Worm (Caenorhabditis elegans) whole organism, L1 larva: ENCODE data around the gene mcp-1.

ENCODE experiments used
- aly-2 ChIP-seq: fragments of 150-350 bp; optimal IDR thresholded peaks from 2 replicates; lab custom pipeline; 2014; ENCODE audit warnings: missing biosample characterization, missing genetic modification characterization
- blmp-1 ChIP-seq: fragments of 150-350 bp; optimal IDR thresholded peaks from 2 replicates; lab custom pipeline; 2014; ENCODE audit warnings: missing biosample characterization, missing genetic modification characterization
- lin-35 ChIP-seq, 2 experiments: fragments of 150-350 bp; optimal IDR thresholded peaks; 2 replicates each; lab custom pipeline; 2014; ENCODE audit warnings: missing biosample characterization in 2 of 2, missing genetic modification characterization in 2 of 2, missing genetic modification reagents in 2 of 2
- nhr-12 ChIP-seq: sonication (generic microtip); optimal IDR thresholded peaks from 2 replicates; lab custom pipeline; 2017; ENCODE audit warnings: missing biosample characterization, missing genetic modification characterization
- nhr-76 ChIP-seq: sonication (generic microtip); optimal IDR thresholded peaks from 2 replicates; lab custom pipeline; 2017; ENCODE audit warnings: missing biosample characterization, missing genetic modification characterization
- snu-23 ChIP-seq: sonication (generic microtip); optimal IDR thresholded peaks from 2 replicates; lab custom pipeline; 2016; ENCODE audit warnings: missing genetic modification characterization, missing compliant biosample characterization
- ztf-4 ChIP-seq: fragments of 150-350 bp; optimal IDR thresholded peaks from 2 replicates; lab custom pipeline; 2014; ENCODE audit warnings: missing biosample characterization, missing genetic modification characterization

ce11 chrV:5984244-5984643, 22.6 kb downstream of the mcp-1 start:
- TF ChIP-seq aly-2 (tag; lab: Kevin White, UChicago) (no peak), lin-35 (GFP tag; optimal IDR thresholded peaks at IDR 0.05; lab: Kevin White, UChicago) (no peak), blmp-1 (tag; lab: Kevin White, UChicago) (no peak), snu-23 (GFP tag; lab: Kevin White, UChicago) (no peak), nhr-76 (tag; lab: Kevin White, UChicago) (no peak), ztf-4 (no peak), nhr-12 (tag; lab: Kevin White, UChicago) (no peak)
